Worm (Caenorhabditis elegans) whole organism, early embryonic: ENCODE measurements around the gene B0244.4.

Experiments
- B0310.2 ChIP-seq: sonication (generic microtip); optimal IDR thresholded peaks from 2 replicates; lab custom pipeline; 2016; ENCODE audit warnings: mild to moderate bottlenecking, missing genetic modification characterization, missing compliant biosample characterization
- F13C5.2 ChIP-seq: sonication (generic microtip); optimal IDR thresholded peaks from 2 replicates; lab custom pipeline; 2017; ENCODE audit warnings: mild to moderate bottlenecking, missing genetic modification characterization, inconsistent platforms, missing compliant biosample characterization
- aly-1 ChIP-seq: sonication (generic microtip); optimal IDR thresholded peaks from 2 replicates; lab custom pipeline; 2016; ENCODE audit warnings: missing genetic modification characterization, missing compliant biosample characterization
- ama-1 ChIP-seq: fragments of 150-350 bp; optimal IDR thresholded peaks from 2 replicates; lab custom pipeline; 2014
- ceh-13 ChIP-seq: fragments of 200-800 bp; sonication (Bioruptor generic); optimal IDR thresholded peaks from 2 replicates; lab custom pipeline; 2018; ENCODE audit warnings: mild to moderate bottlenecking, missing genetic modification characterization, missing compliant biosample characterization
- ets-7 ChIP-seq: sonication (generic microtip); optimal IDR thresholded peaks from 2 replicates; lab custom pipeline; 2016; ENCODE audit warnings: missing genotype, missing genetic modification characterization, missing compliant biosample characterization
- flt-1 ChIP-seq: fragments of 200-800 bp; sonication (Bioruptor generic); IDR thresholded peaks from 2 replicates; pipeline ENCODE4 v1.3.6; 2022; ENCODE audit warnings: missing genetic modification characterization, missing compliant biosample characterization
- hmbx-1 ChIP-seq: sonication (generic microtip); optimal IDR thresholded peaks from 2 replicates; lab custom pipeline; 2016; ENCODE audit warnings: mild to moderate bottlenecking, missing genetic modification characterization, missing compliant biosample characterization
- hnd-1 ChIP-seq: sonication (generic microtip); optimal IDR thresholded peaks from 2 replicates; lab custom pipeline; 2016; ENCODE audit warnings: missing genetic modification characterization, missing compliant biosample characterization
- sea-1 ChIP-seq: fragments of 200-800 bp; sonication (Bioruptor generic); conservative IDR thresholded peaks from 2 replicates; pipeline ENCODE4 v1.3.6; 2022; ENCODE audit warnings: missing genetic modification characterization, missing compliant biosample characterization
- tbx-11 ChIP-seq: fragments of 200-800 bp; sonication (Bioruptor generic); IDR thresholded peaks from 2 replicates; pipeline ENCODE4 v1.3.6; 2022; ENCODE audit warnings: missing genetic modification characterization, missing compliant biosample characterization

ce11 chrIII:5790550-5790949 lies 43.3 kb downstream of the B0244.4 start, which contains the start of gene rev-3:
- TF ChIP-seq ama-1 (lab: Kevin White, UChicago) = no peak
- no peak for TF ChIP-seq hmbx-1 (tag; lab: Kevin White, UChicago)
- no peak for TF ChIP-seq F13C5.2 (tag; lab: Kevin White, UChicago)
- no peak for TF ChIP-seq tbx-11 (GFP tag; lab: Robert Waterston, UW)
- no peak for TF ChIP-seq ceh-13 (GFP tag; lab: Kevin White, UChicago)
- TF ChIP-seq flt-1 = no peak
- TF ChIP-seq aly-1 = no peak
- no peak for TF ChIP-seq B0310.2 (tag; lab: Kevin White, UChicago)
- no peak for TF ChIP-seq hnd-1 (tag; lab: Kevin White, UChicago)
- no peak for TF ChIP-seq sea-1 (GFP tag; lab: Robert Waterston, UW)
- TF ChIP-seq ets-7 (tag; lab: Kevin White, UChicago) = no peak
